Fruit fly (Drosophila melanogaster): ENCODE data around the gene Nf-YB.

Nf-YB gene

dm6 chr2L:19735635-19736109 is at the start of gene Nf-YB, which contains the start of gene CG10462:
Gene Nf-YB (plus strand): TSS chr2L:19736044.
Gene CG10462 (minus strand): TSS chr2L:19735980.
- TF ChIP-seq CG17801 (GFP tag; optimal IDR thresholded peaks at IDR 0.05; ENCODE audit: partially characterized antibody), result no peak

- no peak for TF ChIP-seq CG17801 (GFP tag; optimal IDR thresholded peaks at IDR 0.05; ENCODE audit: partially characterized antibody)
Observed at dm6 chr2L:19700868-19701267, 35.0 kb upstream of the Nf-YB start, which contains the start of gene scw. Gene scw (minus strand): TSS chr2L:19700968.

dm6 chr2L:19722517-19722916 is 13.3 kb upstream of the Nf-YB start:
- TF ChIP-seq CG17801 (GFP tag; optimal IDR thresholded peaks at IDR 0.05; ENCODE audit: partially characterized antibody), result no peak

- TF ChIP-seq CG17801 (GFP tag; optimal IDR thresholded peaks at IDR 0.05; ENCODE audit: partially characterized antibody), result no peak
Observed at dm6 chr2L:19750571-19750970, 14.7 kb downstream of the Nf-YB start.

- TF ChIP-seq CG17801 (GFP tag; optimal IDR thresholded peaks at IDR 0.05; ENCODE audit: partially characterized antibody), result no peak
Observed at dm6 chr2L:19755015-19755414, 19.2 kb downstream of the Nf-YB start.

- TF ChIP-seq CG17801 (GFP tag; optimal IDR thresholded peaks at IDR 0.05; ENCODE audit: partially characterized antibody), result no peak
Observed at dm6 chr2L:19756040-19756439, 20.2 kb downstream of the Nf-YB start.

- peak; percentile 39 for TF ChIP-seq CG17801 (GFP tag; optimal IDR thresholded peaks at IDR 0.05; ENCODE audit: partially characterized antibody)
Observed at dm6 chr2L:19756716-19757115, 20.9 kb downstream of the Nf-YB start, which contains the start of gene CG10631. Gene CG10631 (minus strand): TSS chr2L:19756904.

dm6 chr2L:19758511-19759128 is 22.8 kb downstream of the Nf-YB start, which contains the start of the genes CG10628 and Dus3:
Gene CG10628 (minus strand): TSS chr2L:19758615.
Gene Dus3 (plus strand): TSS chr2L:19758879.
- peak; percentile 78 for TF ChIP-seq CG17801 (GFP tag; optimal IDR thresholded peaks at IDR 0.05; ENCODE audit: partially characterized antibody)

- no peak for TF ChIP-seq CG17801 (GFP tag; optimal IDR thresholded peaks at IDR 0.05; ENCODE audit: partially characterized antibody)
Observed at dm6 chr2L:19763446-19763772, 27.6 kb downstream of the Nf-YB start.

- peak; percentile 76 for TF ChIP-seq CG17801 (GFP tag; optimal IDR thresholded peaks at IDR 0.05; ENCODE audit: partially characterized antibody)
Observed at dm6 chr2L:19763773-19764580, 28.1 kb downstream of the Nf-YB start, which contains the start of gene fbp. Gene fbp (minus strand): TSS chr2L:19764136.

dm6 chr2L:19764581-19765136 is 28.8 kb downstream of the Nf-YB start:
- no peak for TF ChIP-seq CG17801 (GFP tag; optimal IDR thresholded peaks at IDR 0.05; ENCODE audit: partially characterized antibody)

- TF ChIP-seq CG17801 (GFP tag; optimal IDR thresholded peaks at IDR 0.05; ENCODE audit: partially characterized antibody), result no peak
Observed at dm6 chr2L:19765406-19765805, 29.6 kb downstream of the Nf-YB start.

- no peak for TF ChIP-seq CG17801 (GFP tag; optimal IDR thresholded peaks at IDR 0.05; ENCODE audit: partially characterized antibody)
Observed at dm6 chr2L:19768967-19769366, 33.1 kb downstream of the Nf-YB start, which contains the start of gene bsh. Gene bsh (minus strand): TSS chr2L:19769067.

- TF ChIP-seq CG17801 (GFP tag; optimal IDR thresholded peaks at IDR 0.05; ENCODE audit: partially characterized antibody), result no peak
Observed at dm6 chr2L:19769703-19770102, 33.9 kb downstream of the Nf-YB start.

- TF ChIP-seq CG17801 (GFP tag; optimal IDR thresholded peaks at IDR 0.05; ENCODE audit: partially characterized antibody), result no peak
Observed at dm6 chr2L:19774278-19774677, 38.4 kb downstream of the Nf-YB start.
